Fruit fly (Drosophila melanogaster) whole organism: Measurements from ENCODE around the gene Cp36.

Source experiments
- CG8478 ChIP-seq: fragments of >200 bp; optimal IDR thresholded peaks from 2 replicates; lab custom pipeline; 2018; ENCODE audit warnings: inconsistent platforms
- Dll ChIP-seq: fragments of >200 bp; optimal IDR thresholded peaks from 2 replicates; lab custom pipeline; 2017
- EcR ChIP-seq, 2 experiments: fragments of >200 bp; optimal IDR thresholded peaks; 2 replicates each; lab custom pipeline; 2017; ENCODE audit warnings: missing biosample characterization in 2 of 2, missing genetic modification characterization in 2 of 2, missing genetic modification reagents in 2 of 2
- pan ChIP-seq: fragments of >200 bp; optimal IDR thresholded peaks from 2 replicates; lab custom pipeline; 2017
- psq ChIP-seq: fragments of >200 bp; optimal IDR thresholded peaks from 2 replicates; lab custom pipeline; 2017
- usp ChIP-seq: fragments of >200 bp; optimal IDR thresholded peaks from 2 replicates; lab custom pipeline; 2017; ENCODE audit warnings: missing biosample characterization, missing genetic modification characterization, mixed read lengths

Cp36 gene

dm6 chrX:8452163-8452562, 27.0 kb upstream of the Cp36 start:
- TF ChIP-seq EcR (GFP tag; optimal IDR thresholded peaks at IDR 0.05; lab: Kevin White, UChicago): no peak
- TF ChIP-seq usp (GFP tag; lab: Kevin White, UChicago): no peak
- no peak for TF ChIP-seq CG8478 (lab: Kevin White, UChicago)
- no peak for TF ChIP-seq Dll
- TF ChIP-seq psq (lab: Kevin White, UChicago): no peak
- no peak for TF ChIP-seq pan (lab: Kevin White, UChicago)

dm6 chrX:8455019-8455555, 24.0 kb upstream of the Cp36 start, which contains the start of gene org-1:
org-1 (minus strand) TSS chrX:8455069.
- TF ChIP-seq usp (GFP tag; lab: Kevin White, UChicago) (no peak), pan (lab: Kevin White, UChicago) (no peak), CG8478 (lab: Kevin White, UChicago) (no peak), EcR (GFP tag; optimal IDR thresholded peaks at IDR 0.05; lab: Kevin White, UChicago) (no peak), psq (lab: Kevin White, UChicago) (no peak), Dll (no peak)

dm6 chrX:8457532-8457931, 21.6 kb upstream of the Cp36 start, which contains the start of gene CG32713:
CG32713 (minus strand) TSS chrX:8457632.
- TF ChIP-seq CG8478 (lab: Kevin White, UChicago): no peak
- TF ChIP-seq pan (lab: Kevin White, UChicago): no peak
- TF ChIP-seq EcR (GFP tag; optimal IDR thresholded peaks at IDR 0.05; lab: Kevin White, UChicago): no peak
- TF ChIP-seq Dll: no peak
- TF ChIP-seq psq (lab: Kevin White, UChicago): no peak
- no peak for TF ChIP-seq usp (GFP tag; lab: Kevin White, UChicago)

- TF ChIP-seq CG8478 (lab: Kevin White, UChicago) (no peak), pan (lab: Kevin White, UChicago) (no peak), Dll (no peak), usp (GFP tag; lab: Kevin White, UChicago) (no peak), EcR (GFP tag; optimal IDR thresholded peaks at IDR 0.05; lab: Kevin White, UChicago) (no peak)
Observed at dm6 chrX:8459452-8460040, 19.6 kb upstream of the Cp36 start.

dm6 chrX:8460232-8460631, 18.9 kb upstream of the Cp36 start:
- no peak for TF ChIP-seq CG8478 (lab: Kevin White, UChicago)
- TF ChIP-seq psq (lab: Kevin White, UChicago): no peak
- TF ChIP-seq Dll: no peak
- TF ChIP-seq EcR (GFP tag; optimal IDR thresholded peaks at IDR 0.05; lab: Kevin White, UChicago): no peak
- no peak for TF ChIP-seq pan (lab: Kevin White, UChicago)
- no peak for TF ChIP-seq usp (GFP tag; lab: Kevin White, UChicago)

- TF ChIP-seq pan (lab: Kevin White, UChicago) (no peak), EcR (GFP tag; optimal IDR thresholded peaks at IDR 0.05; lab: Kevin White, UChicago) (no peak), CG8478 (lab: Kevin White, UChicago) (no peak), Dll (no peak), psq (lab: Kevin White, UChicago) (no peak), usp (GFP tag; lab: Kevin White, UChicago) (no peak)
Observed at dm6 chrX:8460686-8461085, 18.4 kb upstream of the Cp36 start, which contains the start of gene CG15347. CG15347 (minus strand) TSS chrX:8460898.

dm6 chrX:8461147-8461546, 18.0 kb upstream of the Cp36 start, which contains the start of gene Es2:
Es2 (plus strand) TSS chrX:8461479.
- TF ChIP-seq Dll (no peak), CG8478 (lab: Kevin White, UChicago) (no peak), usp (GFP tag; lab: Kevin White, UChicago) (no peak), psq (lab: Kevin White, UChicago) (no peak), pan (lab: Kevin White, UChicago) (no peak), EcR (GFP tag; optimal IDR thresholded peaks at IDR 0.05; lab: Kevin White, UChicago) (no peak)

dm6 chrX:8464378-8465036, 14.6 kb upstream of the Cp36 start, which contains the start of gene Sptr:
Sptr (minus strand) TSS chrX:8464438.
- TF ChIP-seq Dll: no peak
- no peak for TF ChIP-seq psq (lab: Kevin White, UChicago)
- TF ChIP-seq pan (lab: Kevin White, UChicago): no peak
- no peak for TF ChIP-seq CG8478 (lab: Kevin White, UChicago)
- TF ChIP-seq usp (GFP tag; lab: Kevin White, UChicago): no peak
- no peak for TF ChIP-seq EcR (GFP tag; optimal IDR thresholded peaks at IDR 0.05; lab: Kevin White, UChicago)

- TF ChIP-seq usp (GFP tag; lab: Kevin White, UChicago) (no peak), Dll (no peak)
Observed at dm6 chrX:8466729-8467215, 12.3 kb upstream of the Cp36 start.

- TF ChIP-seq Dll (no peak), psq (lab: Kevin White, UChicago) (no peak), CG8478 (lab: Kevin White, UChicago) (no peak), usp (GFP tag; lab: Kevin White, UChicago) (no peak), pan (lab: Kevin White, UChicago) (no peak), EcR (GFP tag; optimal IDR thresholded peaks at IDR 0.05; lab: Kevin White, UChicago) (no peak)
Observed at dm6 chrX:8468962-8469459, 10.1 kb upstream of the Cp36 start, which contains the start of gene CG12116. CG12116 (minus strand) TSS chrX:8469012.

dm6 chrX:8469606-8470005, 9.5 kb upstream of the Cp36 start:
- no peak for TF ChIP-seq EcR (GFP tag; optimal IDR thresholded peaks at IDR 0.05; lab: Kevin White, UChicago)
- no peak for TF ChIP-seq CG8478 (lab: Kevin White, UChicago)
- no peak for TF ChIP-seq pan (lab: Kevin White, UChicago)
- no peak for TF ChIP-seq psq (lab: Kevin White, UChicago)
- TF ChIP-seq Dll: no peak
- no peak for TF ChIP-seq usp (GFP tag; lab: Kevin White, UChicago)
